Fruit fly (Drosophila melanogaster) whole organism, embryonic: Measurements from ENCODE around the gene moody.
A peak's percentile ranks its signal among the peaks of the same experiment; 100 is the strongest.

Experiments used
- Asciz ChIP-seq: fragments of 200-800 bp; sonication (Bioruptor generic); optimal IDR thresholded peaks from 2 replicates; lab custom pipeline; 2017; ENCODE audit warnings: missing biosample characterization, mild to moderate bottlenecking, missing genetic modification characterization, missing genetic modification reagents
- Blimp-1 ChIP-seq: fragments of 200-800 bp; sonication (Bioruptor generic); optimal IDR thresholded peaks from 3 replicates; lab custom pipeline; 2018; ENCODE audit warnings: missing biosample characterization, missing genetic modification characterization, mild to moderate bottlenecking, moderate library complexity, missing genetic modification reagents
- CG10209 ChIP-seq: fragments of 200-800 bp; sonication (Bioruptor generic); optimal IDR thresholded peaks from 3 replicates; lab custom pipeline; 2017; ENCODE audit warnings: missing biosample characterization, mild to moderate bottlenecking, missing genetic modification characterization, missing genetic modification reagents
- CG11695 ChIP-seq: fragments of 200-800 bp; sonication (Bioruptor generic); IDR thresholded peaks from 3 replicates; pipeline ENCODE4 v1.3.6; 2022; ENCODE audit warnings: missing biosample characterization, missing genetic modification characterization
- CG12104 ChIP-seq: fragments of 200-800 bp; sonication (Bioruptor generic); optimal IDR thresholded peaks from 3 replicates; lab custom pipeline; 2016; ENCODE audit warnings: missing biosample characterization, missing genetic modification characterization
- CG12659 ChIP-seq: fragments of 200-800 bp; sonication (Bioruptor generic); optimal IDR thresholded peaks from 3 replicates; lab custom pipeline; 2017; ENCODE audit warnings: mild to moderate bottlenecking, missing biosample characterization, missing genetic modification reagents, missing genetic modification characterization
- CG13424 ChIP-seq: fragments of 200-800 bp; sonication (Bioruptor generic); optimal IDR thresholded peaks from 2 replicates; lab custom pipeline; 2019; ENCODE audit warnings: missing biosample characterization, mild to moderate bottlenecking, missing genetic modification characterization, moderate library complexity
- CG13775 ChIP-seq: fragments of 200-800 bp; sonication (Bioruptor generic); optimal IDR thresholded peaks from 3 replicates; lab custom pipeline; 2017; ENCODE audit warnings: missing biosample characterization, mild to moderate bottlenecking, missing genetic modification characterization
- CG15514 ChIP-seq: fragments of 200-800 bp; sonication (Bioruptor generic); optimal IDR thresholded peaks from 3 replicates; lab custom pipeline; 2017; ENCODE audit warnings: missing biosample characterization, missing genetic modification characterization, mild to moderate bottlenecking, moderate library complexity, missing genetic modification reagents
- CG15696 ChIP-seq: fragments of 200-800 bp; sonication (Bioruptor generic); optimal IDR thresholded peaks from 2 replicates; lab custom pipeline; 2019; ENCODE audit warnings: missing biosample characterization, mild to moderate bottlenecking, missing genetic modification characterization, moderate library complexity
- CG18262 ChIP-seq: fragments of 200-800 bp; optimal IDR thresholded peaks from 3 replicates; lab custom pipeline; 2019; ENCODE audit warnings: missing biosample characterization, mild to moderate bottlenecking, missing genetic modification characterization, moderate library complexity
- CG2875 ChIP-seq: fragments of 200-800 bp; sonication (Bioruptor generic); optimal IDR thresholded peaks from 2 replicates; lab custom pipeline; 2017; ENCODE audit warnings: missing biosample characterization, mild to moderate bottlenecking, missing genetic modification characterization, missing genetic modification reagents
- CG3065 ChIP-seq: fragments of 200-800 bp; sonication (Bioruptor generic); optimal IDR thresholded peaks from 2 replicates; lab custom pipeline; 2016; ENCODE audit warnings: missing biosample characterization, missing genetic modification characterization
- CG32772 ChIP-seq: fragments of 200-800 bp; sonication (Bioruptor generic); IDR thresholded peaks from 2 replicates; pipeline ENCODE4 v1.3.6; 2022; ENCODE audit warnings: missing biosample characterization, missing genetic modification characterization
- CG3281 ChIP-seq: fragments of 200-800 bp; sonication (Bioruptor generic); optimal IDR thresholded peaks from 3 replicates; lab custom pipeline; 2017; ENCODE audit warnings: missing biosample characterization, mild to moderate bottlenecking, missing genetic modification characterization
- CG33557 ChIP-seq: fragments of 200-800 bp; sonication (Bioruptor generic); optimal IDR thresholded peaks from 2 replicates; lab custom pipeline; 2019; ENCODE audit warnings: missing biosample characterization, mild to moderate bottlenecking, missing genetic modification characterization, moderate library complexity
- CG3407 ChIP-seq: fragments of 200-800 bp; sonication (Bioruptor generic); optimal IDR thresholded peaks from 2 replicates; lab custom pipeline; 2018; ENCODE audit warnings: missing biosample characterization, mild to moderate bottlenecking, missing genetic modification characterization
- CG6813 ChIP-seq: fragments of 200-800 bp; sonication (Bioruptor generic); optimal IDR thresholded peaks from 2 replicates; lab custom pipeline; 2017; ENCODE audit warnings: missing biosample characterization, missing genetic modification characterization, mild to moderate bottlenecking, moderate library complexity, missing genetic modification reagents
- CG7271 ChIP-seq: fragments of 200-800 bp; sonication (Bioruptor generic); optimal IDR thresholded peaks from 2 replicates; lab custom pipeline; 2018; ENCODE audit warnings: missing biosample characterization, mild to moderate bottlenecking, missing genetic modification characterization, moderate library complexity
- CG7556 ChIP-seq: fragments of 200-800 bp; sonication (Bioruptor generic); optimal IDR thresholded peaks from 2 replicates; lab custom pipeline; 2017; ENCODE audit warnings: missing biosample characterization, mild to moderate bottlenecking, missing genetic modification characterization
- CG8388 ChIP-seq: fragments of 200-800 bp; sonication (Bioruptor generic); optimal IDR thresholded peaks from 2 replicates; lab custom pipeline; 2019; ENCODE audit warnings: missing biosample characterization, mild to moderate bottlenecking, missing genetic modification characterization, moderate library complexity
- CG9437 ChIP-seq: fragments of 200-800 bp; sonication (Bioruptor generic); optimal IDR thresholded peaks from 2 replicates; lab custom pipeline; 2018; ENCODE audit warnings: missing biosample characterization, mild to moderate bottlenecking, missing genetic modification characterization
- CG9727 ChIP-seq: fragments of 200-800 bp; sonication (Bioruptor generic); optimal IDR thresholded peaks from 3 replicates; lab custom pipeline; 2017; ENCODE audit warnings: missing biosample characterization, mild to moderate bottlenecking, missing genetic modification characterization
- Dek ChIP-seq: fragments of 200-800 bp; sonication (Bioruptor generic); optimal IDR thresholded peaks from 3 replicates; lab custom pipeline; 2019; ENCODE audit warnings: missing biosample characterization, mild to moderate bottlenecking, missing genetic modification characterization, moderate library complexity
- ERR ChIP-seq: fragments of 200-800 bp; sonication (Bioruptor generic); optimal IDR thresholded peaks from 2 replicates; lab custom pipeline; 2016; ENCODE audit warnings: missing biosample characterization, missing genetic modification characterization
- Mes4 ChIP-seq: fragments of 200-800 bp; sonication (Bioruptor generic); optimal IDR thresholded peaks from 2 replicates; lab custom pipeline; 2016; ENCODE audit warnings: missing biosample characterization, missing genetic modification characterization
- Nf-YC ChIP-seq: fragments of 200-800 bp; optimal IDR thresholded peaks from 3 replicates; lab custom pipeline; 2019; ENCODE audit warnings: missing biosample characterization, mild to moderate bottlenecking, missing genetic modification characterization, moderate library complexity
- corto ChIP-seq: fragments of 200-800 bp; sonication (Bioruptor generic); optimal IDR thresholded peaks from 2 replicates; lab custom pipeline; 2016; ENCODE audit warnings: missing biosample characterization, mild to moderate bottlenecking, missing genetic modification characterization, moderate library complexity
- danr ChIP-seq: fragments of 200-800 bp; sonication (Bioruptor generic); IDR thresholded peaks from 2 replicates; pipeline ENCODE4 v1.3.6; 2022; ENCODE audit warnings: missing biosample characterization, missing genetic modification characterization
- dm ChIP-seq: fragments of 200-800 bp; sonication (Bioruptor generic); optimal IDR thresholded peaks from 3 replicates; lab custom pipeline; 2016; ENCODE audit warnings: missing biosample characterization, missing genetic modification characterization
- dmrt11E ChIP-seq: fragments of 200-800 bp; sonication (Bioruptor generic); optimal IDR thresholded peaks from 3 replicates; lab custom pipeline; 2018; ENCODE audit warnings: missing biosample characterization, mild to moderate bottlenecking, missing genetic modification characterization, moderate library complexity
- dmrt99B ChIP-seq: fragments of 200-800 bp; sonication (Bioruptor generic); optimal IDR thresholded peaks from 2 replicates; lab custom pipeline; 2018; ENCODE audit warnings: missing biosample characterization, mild to moderate bottlenecking, missing genetic modification characterization, moderate library complexity
- ewg ChIP-seq: fragments of 200-800 bp; sonication (Bioruptor generic); optimal IDR thresholded peaks from 3 replicates; lab custom pipeline; 2017; ENCODE audit warnings: mild to moderate bottlenecking, missing biosample characterization, missing genetic modification reagents, missing genetic modification characterization
- h ChIP-seq: fragments of >200 bp; optimal IDR thresholded peaks from 2 replicates; lab custom pipeline; 2017
- insv ChIP-seq, 2 experiments: fragments of 200-800 bp; sonication (Bioruptor generic); optimal IDR thresholded peaks; 3 replicates each; lab custom pipeline; 2016 to 2018; ENCODE audit warnings: missing biosample characterization in 2 of 2, missing genetic modification characterization in 2 of 2
- inv ChIP-seq: fragments of 200-800 bp; sonication (Bioruptor generic); IDR thresholded peaks from 2 replicates; pipeline ENCODE4 v1.3.6; 2022; ENCODE audit warnings: missing biosample characterization, missing genetic modification characterization; ENCODE audit not compliant: partially characterized antibody
- lola ChIP-seq, 3 experiments: fragments of >200 bp in 2 of 3; fragments of 200-800 bp in 1 of 3; sonication (Bioruptor generic) in 1 of 3; optimal IDR thresholded peaks; 2 replicates each; lab custom pipeline; 2017 to 2019; ENCODE audit warnings: missing biosample characterization in 3 of 3, missing genetic modification characterization in 3 of 3, mild to moderate bottlenecking in 1 of 3, moderate library complexity in 1 of 3
- nerfin-1 ChIP-seq: fragments of 200-800 bp; sonication (Bioruptor generic); optimal IDR thresholded peaks from 3 replicates; lab custom pipeline; 2019; ENCODE audit warnings: missing biosample characterization, mild to moderate bottlenecking, missing genetic modification characterization, moderate library complexity
- onecut ChIP-seq: fragments of 200-800 bp; sonication (Bioruptor generic); IDR thresholded peaks from 2 replicates; pipeline ENCODE4 v1.3.6; 2022; ENCODE audit warnings: missing biosample characterization, missing genetic modification characterization
- org-1 ChIP-seq: fragments of 200-800 bp; sonication (Bioruptor generic); optimal IDR thresholded peaks from 2 replicates; lab custom pipeline; 2017; ENCODE audit warnings: missing biosample characterization, missing genetic modification characterization
- pb ChIP-seq: fragments of 200-800 bp; sonication (Bioruptor generic); optimal IDR thresholded peaks from 3 replicates; lab custom pipeline; 2016; ENCODE audit warnings: missing biosample characterization, missing genetic modification characterization
- rib ChIP-seq: fragments of 200-800 bp; sonication (Bioruptor generic); IDR thresholded peaks from 2 replicates; pipeline ENCODE4 v1.3.6; 2022; ENCODE audit warnings: missing biosample characterization, missing genetic modification characterization
- scrt ChIP-seq: fragments of 200-800 bp; sonication (Bioruptor generic); optimal IDR thresholded peaks from 2 replicates; lab custom pipeline; 2018; ENCODE audit warnings: missing biosample characterization, mild to moderate bottlenecking, missing genetic modification characterization, moderate library complexity
- sisA ChIP-seq: fragments of 200-800 bp; sonication (Bioruptor generic); IDR thresholded peaks from 2 replicates; pipeline ENCODE4 v1.3.6; 2022; ENCODE audit warnings: missing biosample characterization, missing genetic modification characterization
- slbo ChIP-seq: fragments of 200-800 bp; sonication (Bioruptor generic); IDR thresholded peaks from 2 replicates; pipeline ENCODE4 v1.3.6; 2022; ENCODE audit warnings: missing biosample characterization, missing genetic modification characterization
- tx ChIP-seq: fragments of 200-800 bp; sonication (Bioruptor generic); optimal IDR thresholded peaks from 2 replicates; lab custom pipeline; 2016; ENCODE audit warnings: missing biosample characterization, missing genetic modification characterization
- vfl ChIP-seq: fragments of 200-800 bp; sonication (Bioruptor generic); optimal IDR thresholded peaks from 2 replicates; lab custom pipeline; 2016; ENCODE audit warnings: missing biosample characterization, missing genetic modification characterization
- wek ChIP-seq: fragments of 200-800 bp; sonication (Bioruptor generic); optimal IDR thresholded peaks from 3 replicates; lab custom pipeline; 2018; ENCODE audit warnings: missing biosample characterization, mild to moderate bottlenecking, missing genetic modification characterization, moderate library complexity
- zen ChIP-seq: fragments of 200-800 bp; sonication (Bioruptor generic); optimal IDR thresholded peaks from 3 replicates; lab custom pipeline; 2018; ENCODE audit warnings: missing biosample characterization, mild to moderate bottlenecking, missing genetic modification characterization, moderate library complexity
- zfh1 ChIP-seq: fragments of 200-800 bp; sonication (Bioruptor generic); IDR thresholded peaks from 3 replicates; pipeline ENCODE4 v1.3.6; 2022; ENCODE audit warnings: missing biosample characterization, missing genetic modification characterization

moody gene

dm6 chrX:2061119-2061518 lies 11.2 kb upstream of the moody start (continued):
- TF ChIP-seq pb (peak; percentile 23), CG18262 (tag; lab: Kevin White, UChicago) (peak; percentile 48), dmrt11E (tag; lab: Kevin White, UChicago) (peak; percentile 10), inv (GFP tag; lab: Robert Waterston, UW) (no peak), lola (GFP tag; optimal IDR thresholded peaks at IDR 0.05; lab: Kevin White, UChicago) (peak in 1 of 3 experiments; percentile 45), CG6813 (GFP tag; lab: Kevin White, UChicago) (peak; percentile 47), onecut (GFP tag; lab: Robert Waterston, UW) (peak; percentile 99), CG9437 (peak; percentile 41), CG10209 (GFP tag; lab: Kevin White, UChicago) (peak; percentile 35), CG3065 (no peak), dmrt99B (tag; lab: Kevin White, UChicago) (peak; percentile 62), CG8388 (GFP tag; lab: Kevin White, UChicago) (peak; percentile 23), CG7271 (tag; lab: Kevin White, UChicago) (peak; percentile 0), CG2875 (GFP tag; lab: Kevin White, UChicago) (no peak), Nf-YC (tag; lab: Kevin White, UChicago) (peak; percentile 48), CG32772 (no peak), CG9727 (GFP tag; lab: Kevin White, UChicago) (peak; percentile 48), sisA (no peak), CG15696 (tag; lab: Kevin White, UChicago) (peak; percentile 20), zen (peak; percentile 30), Mes4 (GFP tag; lab: Kevin White, UChicago) (peak; percentile 18), org-1 (GFP tag; lab: Kevin White, UChicago) (no peak), CG3281 (GFP tag; lab: Kevin White, UChicago) (peak; percentile 47), CG7556 (GFP tag; lab: Kevin White, UChicago) (peak; percentile 40), CG13775 (GFP tag; lab: Kevin White, UChicago) (peak; percentile 38), ERR (GFP tag; lab: Kevin White, UChicago) (no peak), insv (GFP tag; optimal IDR thresholded peaks at IDR 0.05; lab: Kevin White, UChicago) (peak in 1 of 2 experiments; percentile 0), wek (GFP tag; lab: Kevin White, UChicago) (peak; percentile 50), vfl (no peak), Blimp-1 (GFP tag; lab: Kevin White, UChicago) (peak; percentile 42), zfh1 (GFP tag; lab: Robert Waterston, UW) (peak; percentile 39; the same call in 1 of the 3 replicates), corto (GFP tag; lab: Kevin White, UChicago) (no peak), danr (GFP tag; lab: Robert Waterston, UW) (no peak), tx (GFP tag; lab: Kevin White, UChicago) (no peak), slbo (GFP tag; lab: Robert Waterston, UW) (peak; percentile 35; the same call in 1 of the 2 replicates), rib (no peak), CG3407 (GFP tag; lab: Kevin White, UChicago) (peak; percentile 19), ewg (GFP tag; lab: Kevin White, UChicago) (no peak), CG11695 (GFP tag; lab: Robert Waterston, UW) (0 out of 3 replicates have a peak, but pooled peaks have one; percentile 21), CG15514 (GFP tag; lab: Kevin White, UChicago) (peak; percentile 3), CG12659 (GFP tag; lab: Kevin White, UChicago) (peak; percentile 28), CG12104 (GFP tag; lab: Kevin White, UChicago) (peak; percentile 47), h (lab: Kevin White, UChicago) (no peak), CG13424 (peak; percentile 61), scrt (GFP tag; lab: Kevin White, UChicago) (peak; percentile 34), Dek (tag; lab: Kevin White, UChicago) (peak; percentile 38), nerfin-1 (tag; lab: Kevin White, UChicago) (peak; percentile 66), CG33557 (GFP tag; lab: Kevin White, UChicago) (peak; percentile 60), Asciz (GFP tag; lab: Kevin White, UChicago) (peak; percentile 54), dm (GFP tag; lab: Kevin White, UChicago) (no peak)
